Worm (Caenorhabditis elegans) whole organism, mixed stage, embryonic: ENCODE data around the gene C14B1.3.

ENCODE experiments used
- bed-3 ChIP-seq: fragments of 200-800 bp; sonication (Bioruptor generic); optimal IDR thresholded peaks from 3 replicates; lab custom pipeline; 2018; ENCODE audit warnings: mild to moderate bottlenecking, missing genetic modification characterization, moderate library complexity, missing compliant biosample characterization
- blmp-1 ChIP-seq: fragments of 150-350 bp; optimal IDR thresholded peaks from 2 replicates; lab custom pipeline; 2014; ENCODE audit warnings: missing biosample characterization, missing genetic modification characterization
- ceh-43 ChIP-seq: fragments of 200-800 bp; sonication (Bioruptor generic); optimal IDR thresholded peaks from 2 replicates; lab custom pipeline; 2018; ENCODE audit warnings: mild to moderate bottlenecking, missing genetic modification characterization, moderate library complexity, missing compliant biosample characterization
- ces-1 ChIP-seq: fragments of 150-350 bp; optimal IDR thresholded peaks from 2 replicates; lab custom pipeline; 2014; ENCODE audit warnings: missing biosample characterization, missing genetic modification reagents, missing genetic modification characterization
- cnd-1 ChIP-seq: fragments of 200-800 bp; sonication (Bioruptor generic); optimal IDR thresholded peaks from 2 replicates; lab custom pipeline; 2018; ENCODE audit warnings: mild to moderate bottlenecking, missing genetic modification characterization, missing compliant biosample characterization
- elt-1 ChIP-seq: sonication (generic microtip); optimal IDR thresholded peaks from 2 replicates; lab custom pipeline; 2017; ENCODE audit warnings: missing genetic modification characterization, mild to moderate bottlenecking, missing compliant biosample characterization, antibody characterized with exemption, moderate library complexity, borderline replicate concordance; ENCODE audit not compliant: insufficient read depth
- elt-3 ChIP-seq: fragments of 150-350 bp; optimal IDR thresholded peaks from 2 replicates; lab custom pipeline; 2014; ENCODE audit warnings: missing biosample characterization, missing genetic modification characterization
- flh-1 ChIP-seq: fragments of 200-800 bp; sonication (Bioruptor generic); optimal IDR thresholded peaks from 2 replicates; lab custom pipeline; 2018; ENCODE audit warnings: mild to moderate bottlenecking, missing genetic modification characterization, moderate library complexity, missing compliant biosample characterization
- ham-2 ChIP-seq: fragments of 200-800 bp; sonication (Bioruptor generic); optimal IDR thresholded peaks from 2 replicates; lab custom pipeline; 2018; ENCODE audit warnings: mild to moderate bottlenecking, missing genetic modification characterization, missing compliant biosample characterization
- hlh-1 ChIP-seq: fragments of 150-350 bp; optimal IDR thresholded peaks from 2 replicates; lab custom pipeline; 2014; ENCODE audit warnings: missing biosample characterization, missing genetic modification reagents, missing genetic modification characterization
- lin-32 ChIP-seq: fragments of 200-800 bp; sonication (Bioruptor generic); optimal IDR thresholded peaks from 2 replicates; lab custom pipeline; 2018; ENCODE audit warnings: mild to moderate bottlenecking, missing genetic modification characterization, missing compliant biosample characterization
- lsy-2 ChIP-seq: fragments of 150-350 bp; optimal IDR thresholded peaks from 2 replicates; lab custom pipeline; 2014; ENCODE audit warnings: missing biosample characterization, missing genetic modification characterization
- mab-5 ChIP-seq: fragments of 150-350 bp; optimal IDR thresholded peaks from 2 replicates; lab custom pipeline; 2014; ENCODE audit warnings: missing biosample characterization, missing genetic modification characterization
- mep-1 ChIP-seq: fragments of 150-350 bp; optimal IDR thresholded peaks from 2 replicates; lab custom pipeline; 2017; ENCODE audit warnings: missing biosample characterization, missing genetic modification reagents, missing genetic modification characterization, inconsistent platforms
- mls-2 ChIP-seq: sonication (generic microtip); optimal IDR thresholded peaks from 2 replicates; lab custom pipeline; 2016; ENCODE audit warnings: mild to moderate bottlenecking, missing genetic modification characterization, moderate library complexity, missing compliant biosample characterization
- nhr-2 ChIP-seq: fragments of 150-350 bp; optimal IDR thresholded peaks from 2 replicates; lab custom pipeline; 2014; ENCODE audit warnings: missing biosample characterization, missing genetic modification characterization
- nhr-237 ChIP-seq: fragments of 150-350 bp; optimal IDR thresholded peaks from 2 replicates; lab custom pipeline; 2014; ENCODE audit warnings: missing biosample characterization, missing genetic modification characterization
- nhr-28 ChIP-seq: fragments of 150-350 bp; optimal IDR thresholded peaks from 2 replicates; lab custom pipeline; 2014; ENCODE audit warnings: missing biosample characterization, missing genetic modification characterization
- nhr-76 ChIP-seq: sonication (generic microtip); optimal IDR thresholded peaks from 2 replicates; lab custom pipeline; 2017; ENCODE audit warnings: missing biosample characterization, missing genetic modification characterization
- pha-4 ChIP-seq: fragments of 150-350 bp; optimal IDR thresholded peaks from 2 replicates; lab custom pipeline; 2018; ENCODE audit warnings: missing biosample characterization, missing genetic modification reagents, missing genetic modification characterization
- sem-2 ChIP-seq: fragments of 200-800 bp; sonication (Bioruptor generic); optimal IDR thresholded peaks from 2 replicates; lab custom pipeline; 2018; ENCODE audit warnings: mild to moderate bottlenecking, missing genetic modification characterization, missing compliant biosample characterization
- snpc-4 ChIP-seq: fragments of 150-350 bp; optimal IDR thresholded peaks from 2 replicates; lab custom pipeline; 2014; ENCODE audit warnings: missing biosample characterization, missing genetic modification characterization
- sptf-1 ChIP-seq: sonication (generic microtip); optimal IDR thresholded peaks from 2 replicates; lab custom pipeline; 2017; ENCODE audit warnings: mild to moderate bottlenecking, missing genetic modification characterization, moderate library complexity, missing compliant biosample characterization
- tbx-8 ChIP-seq: fragments of 200-800 bp; sonication (Bioruptor generic); optimal IDR thresholded peaks from 2 replicates; lab custom pipeline; 2018; ENCODE audit warnings: mild to moderate bottlenecking, missing genetic modification characterization, moderate library complexity, missing compliant biosample characterization
- unc-120 ChIP-seq: sonication (generic microtip); optimal IDR thresholded peaks from 2 replicates; lab custom pipeline; 2017; ENCODE audit warnings: missing genetic modification characterization, missing compliant biosample characterization; ENCODE audit not compliant: poor library complexity, severe bottlenecking
- unc-62 ChIP-seq: fragments of 150-350 bp; optimal IDR thresholded peaks from 2 replicates; lab custom pipeline; 2014; ENCODE audit warnings: missing biosample characterization, missing genetic modification reagents, missing genetic modification characterization
- zip-8 ChIP-seq: fragments of 150-350 bp; optimal IDR thresholded peaks from 2 replicates; lab custom pipeline; 2014; ENCODE audit warnings: missing biosample characterization, missing genetic modification characterization
- ztf-11 ChIP-seq: fragments of 150-350 bp; optimal IDR thresholded peaks from 2 replicates; lab custom pipeline; 2014; ENCODE audit warnings: missing biosample characterization, missing genetic modification characterization

The C14B1.3 gene

DNA sequence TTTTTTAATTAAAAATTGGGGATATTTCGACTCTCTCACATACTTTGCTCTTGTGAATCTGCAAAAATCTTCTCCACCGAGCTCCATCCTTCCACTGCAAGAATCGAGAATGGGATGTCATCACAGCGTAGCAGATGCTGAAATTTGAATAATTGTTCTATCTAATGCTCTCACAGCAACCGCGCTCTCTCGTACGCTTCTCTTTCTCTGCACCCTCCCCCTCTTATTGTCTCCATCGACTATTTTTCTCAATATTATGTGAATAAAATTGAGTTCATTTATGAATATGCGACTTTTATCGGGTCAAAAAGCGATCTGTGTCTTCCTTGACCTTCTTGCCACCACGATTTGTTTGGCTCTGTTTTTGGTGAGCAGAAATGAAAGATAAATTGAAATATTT is 30.6 kb downstream of the C14B1.3 start, which contains the start of gene F34D10.3:
Gene F34D10.3, plus strand, starts transcription at position 249 of the 400 bp plus-strand sequence.
- TF ChIP-seq elt-1 (tag; lab: Kevin White, UChicago) (no peak), sem-2 (GFP tag; lab: Kevin White, UChicago) (no peak), lsy-2 (tag; lab: Kevin White, UChicago) (peak; percentile 14), sptf-1 (tag; lab: Kevin White, UChicago) (no peak), mep-1 (peak; percentile 8), ces-1 (GFP tag; lab: Kevin White, UChicago) (peak; percentile 53), lin-32 (GFP tag; lab: Kevin White, UChicago) (no peak)

DNA sequence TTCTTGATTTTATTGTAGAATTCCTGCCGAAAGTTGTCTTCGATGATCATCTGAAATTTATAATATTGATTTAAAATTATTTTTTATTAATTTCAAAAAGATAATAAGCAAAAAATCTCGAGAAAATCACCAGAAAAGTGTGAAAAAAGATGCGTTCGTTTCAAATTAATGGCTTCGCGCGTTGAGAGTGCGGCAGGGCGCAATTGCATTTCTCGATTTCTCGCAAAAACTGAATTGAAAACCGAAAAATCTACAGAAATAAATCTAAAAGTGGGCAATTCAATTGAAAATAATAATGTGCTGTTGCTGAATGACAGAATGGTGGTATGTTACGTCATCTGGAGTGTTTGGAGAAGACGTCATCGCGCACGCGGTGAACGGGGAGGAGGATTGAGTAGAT is 31.6 kb downstream of the C14B1.3 start, which contains the start of gene evl-18:
Gene evl-18, minus strand, starts transcription at position 50 of the 400 bp plus-strand sequence.
- TF ChIP-seq elt-1 (tag; lab: Kevin White, UChicago): no peak
- TF ChIP-seq nhr-2 (tag; lab: Kevin White, UChicago): peak; percentile 22
- TF ChIP-seq pha-4 (tag; lab: Kevin White, UChicago): peak; percentile 25
- TF ChIP-seq tbx-8 (GFP tag; lab: Kevin White, UChicago): peak; percentile 2
- no peak for TF ChIP-seq ceh-43 (GFP tag; lab: Kevin White, UChicago)
- peak; percentile 65 for TF ChIP-seq zip-8 (tag; lab: Kevin White, UChicago)

DNA sequence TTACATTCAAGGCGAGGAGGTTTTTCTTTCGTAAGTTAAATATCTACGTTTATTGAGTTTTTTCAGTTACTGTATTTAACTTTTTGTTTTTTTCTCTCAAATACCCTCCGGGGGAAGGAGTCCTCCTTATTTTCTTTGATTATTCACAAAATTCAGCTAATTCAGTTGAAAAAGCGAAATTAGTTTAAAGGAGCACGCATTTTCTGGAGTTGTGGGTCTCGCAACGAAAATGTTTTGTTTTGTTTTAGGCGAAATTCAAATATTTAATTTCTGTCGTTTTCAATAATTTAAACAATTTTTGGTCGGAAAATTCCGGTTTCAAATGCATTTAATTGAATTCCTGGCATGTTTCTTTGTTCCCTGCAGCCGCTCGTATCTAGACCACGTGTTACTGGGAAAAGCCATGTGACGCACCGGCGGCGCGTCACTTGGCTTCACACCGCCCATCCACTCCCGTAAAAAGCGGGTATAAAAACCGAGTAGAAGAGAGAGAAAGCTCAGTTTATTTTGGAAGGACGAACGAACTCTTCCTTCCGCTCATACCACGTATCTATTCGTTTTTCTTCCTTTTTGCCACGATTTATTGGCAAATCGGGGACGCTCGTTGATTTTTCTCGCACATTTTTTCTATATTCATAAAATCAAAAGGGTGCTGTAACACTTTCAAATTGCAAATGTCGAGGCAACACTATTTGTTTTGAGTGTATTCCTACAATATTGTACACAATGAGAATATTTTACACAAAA is 32.3 kb downstream of the C14B1.3 start:
- TF ChIP-seq hlh-1 (tag; lab: Kevin White, UChicago) (peak; percentile 88), sptf-1 (tag; lab: Kevin White, UChicago) (peak; percentile 37), nhr-76 (tag; lab: Kevin White, UChicago) (no peak), unc-120 (tag; lab: Kevin White, UChicago) (no peak), elt-3 (no peak)

DNA sequence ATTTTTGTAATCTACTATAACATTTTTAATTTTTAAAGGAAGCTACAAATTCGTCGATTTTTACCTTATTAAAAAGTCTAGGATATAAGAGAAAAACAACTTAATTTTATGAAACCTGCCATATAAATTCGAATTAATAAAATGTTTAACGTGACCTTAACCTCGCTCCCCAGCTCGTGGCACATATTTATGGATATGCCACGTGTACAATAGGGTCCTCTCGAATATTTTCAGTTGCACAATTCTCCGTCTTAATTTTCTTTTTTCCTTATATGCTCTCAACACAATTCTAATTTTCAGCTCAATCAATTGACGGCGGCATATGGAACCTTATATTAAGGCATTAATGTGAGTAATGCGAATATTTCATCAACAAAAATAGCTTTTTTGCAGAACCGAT is 32.9 kb downstream of the C14B1.3 start, which contains the start of gene F34D10.4:
Gene F34D10.4, plus strand, starts transcription at position 301 of the 400 bp plus-strand sequence.
- TF ChIP-seq bed-3 (GFP tag; lab: Kevin White, UChicago) (no peak), sem-2 (GFP tag; lab: Kevin White, UChicago) (no peak), unc-62 (GFP tag; lab: Kevin White, UChicago) (no peak)

DNA sequence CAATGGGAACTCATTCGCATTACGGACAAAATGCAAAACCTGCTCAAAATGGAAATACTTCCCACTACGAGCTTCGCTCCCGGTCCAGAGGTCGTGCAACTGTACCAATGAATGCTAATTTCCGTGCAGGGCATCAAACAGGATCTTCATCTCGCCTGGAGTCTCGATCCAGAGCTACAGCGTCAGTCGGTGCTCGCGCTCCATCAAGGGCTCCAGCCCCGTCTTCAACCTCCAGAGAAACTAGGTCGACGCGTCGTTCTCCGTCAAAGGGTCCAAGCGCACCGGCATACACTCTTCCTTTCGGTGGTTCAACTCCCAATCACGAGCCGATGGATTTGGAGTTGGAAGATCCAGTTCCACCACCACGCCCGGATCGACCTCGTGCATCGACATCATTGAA is 34.4 kb downstream of the C14B1.3 start:
- no peak for TF ChIP-seq ces-1 (GFP tag; lab: Kevin White, UChicago)
- TF ChIP-seq flh-1 (GFP tag; lab: Kevin White, UChicago): no peak
- TF ChIP-seq mep-1: no peak
- no peak for TF ChIP-seq ham-2 (GFP tag; lab: Kevin White, UChicago)
- TF ChIP-seq blmp-1 (tag; lab: Kevin White, UChicago): no peak
- TF ChIP-seq nhr-237: no peak
- TF ChIP-seq mab-5 (tag; lab: Kevin White, UChicago): no peak
- no peak for TF ChIP-seq cnd-1
- TF ChIP-seq nhr-28 (tag; lab: Kevin White, UChicago): no peak
- no peak for TF ChIP-seq elt-3
- TF ChIP-seq mls-2 (tag; lab: Kevin White, UChicago): no peak
- TF ChIP-seq lsy-2 (tag; lab: Kevin White, UChicago): no peak
- no peak for TF ChIP-seq snpc-4 (tag; lab: Kevin White, UChicago)
- TF ChIP-seq, all 35 proteins: peak for 0

DNA sequence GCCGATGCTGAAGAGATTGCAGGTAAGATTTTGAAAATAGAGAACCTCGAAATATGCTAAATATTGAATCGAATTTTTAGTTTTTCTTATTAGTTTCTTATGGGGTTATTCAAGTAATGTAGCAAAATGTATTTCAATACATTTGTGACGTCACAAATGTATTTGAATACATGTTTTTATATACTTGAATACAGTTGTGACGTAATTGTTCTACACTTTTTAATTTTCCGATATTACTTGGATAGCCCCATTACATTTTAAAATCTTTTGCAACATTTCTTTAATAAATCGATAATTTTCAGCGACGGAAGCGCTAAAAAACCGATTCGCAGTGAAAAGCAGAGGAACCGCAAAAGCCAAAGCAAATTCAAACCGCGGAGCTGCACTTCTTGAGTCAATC is 35.0 kb downstream of the C14B1.3 start:
- TF ChIP-seq ztf-11 (tag; lab: Kevin White, UChicago) (no peak), zip-8 (tag; lab: Kevin White, UChicago) (peak; percentile 90)
